Worm (Caenorhabditis elegans) whole organism, dauer: Measurements from ENCODE around the gene gst-23.

Experiments
- unc-62 ChIP-seq: sonication (generic microtip); optimal IDR thresholded peaks from 2 replicates; lab custom pipeline; 2017; ENCODE audit warnings: missing biosample characterization, missing genetic modification reagents, missing genetic modification characterization

Gene gst-23

ce11 chrV:3284629-3285028 lies 41.5 kb downstream of the gst-23 start, which contains the start of gene F35F10.5:
Gene F35F10.5 (plus strand): TSS chrV:3284929.
- no peak for TF ChIP-seq unc-62 (GFP tag; lab: Kevin White, UChicago)

- TF ChIP-seq unc-62 (GFP tag; lab: Kevin White, UChicago): no peak
Measured at ce11 chrV:3287330-3287729, 44.2 kb downstream of the gst-23 start, which contains the start of gene F35F10.7. Gene F35F10.7 (minus strand): TSS chrV:3287430.

- TF ChIP-seq unc-62 (GFP tag; lab: Kevin White, UChicago): no peak
Measured at ce11 chrV:3288134-3288533, 45.0 kb downstream of the gst-23 start.

- no peak for TF ChIP-seq unc-62 (GFP tag; lab: Kevin White, UChicago)
Measured at ce11 chrV:3289267-3289666, 46.2 kb downstream of the gst-23 start, which contains the start of gene F35F10.6. Gene F35F10.6 (minus strand): TSS chrV:3289367.
